Fruit fly (Drosophila melanogaster): ENCODE measurements around the gene CG4218.

DNA sequence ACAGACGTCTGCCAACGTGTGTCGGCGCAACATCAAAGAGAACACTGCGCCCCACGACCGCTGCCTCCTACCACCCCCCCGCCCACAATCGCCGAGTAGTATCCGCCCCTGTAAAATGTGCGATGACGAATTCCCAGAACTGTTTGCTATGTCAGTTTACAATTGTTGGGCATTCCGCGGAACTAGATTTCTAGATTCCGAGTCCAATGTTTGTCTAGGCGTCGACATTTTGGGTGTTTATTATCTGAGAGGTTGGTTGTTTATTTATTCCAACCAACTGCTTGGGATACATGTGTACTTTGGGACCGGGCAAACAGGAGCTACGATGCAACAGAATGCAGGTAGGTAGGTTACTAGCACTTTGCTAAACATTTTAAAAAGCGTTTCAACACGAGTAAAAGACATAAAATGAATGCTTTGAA lies 3.6 kb downstream of the CG4218 start:
- no peak for TF ChIP-seq CG8478 (optimal IDR thresholded peaks at IDR 0.05)
- no peak for TF ChIP-seq CTCF (optimal IDR thresholded peaks at IDR 0.05)

Measured in S2 (cell line).